Worm (Caenorhabditis elegans) whole organism, early embryonic: ENCODE measurements around the gene T19D12.6.

Source experiments
- B0310.2 ChIP-seq: sonication (generic microtip); optimal IDR thresholded peaks from 2 replicates; lab custom pipeline; 2016; ENCODE audit warnings: mild to moderate bottlenecking, missing genetic modification characterization, missing compliant biosample characterization
- F13C5.2 ChIP-seq: sonication (generic microtip); optimal IDR thresholded peaks from 2 replicates; lab custom pipeline; 2017; ENCODE audit warnings: mild to moderate bottlenecking, missing genetic modification characterization, inconsistent platforms, missing compliant biosample characterization
- aly-1 ChIP-seq: sonication (generic microtip); optimal IDR thresholded peaks from 2 replicates; lab custom pipeline; 2016; ENCODE audit warnings: missing genetic modification characterization, missing compliant biosample characterization
- ama-1 ChIP-seq: fragments of 150-350 bp; optimal IDR thresholded peaks from 2 replicates; lab custom pipeline; 2014
- ceh-36 ChIP-seq: sonication (generic microtip); optimal IDR thresholded peaks from 2 replicates; lab custom pipeline; 2016; ENCODE audit warnings: missing genetic modification characterization, inconsistent platforms, missing compliant biosample characterization
- ets-7 ChIP-seq: sonication (generic microtip); optimal IDR thresholded peaks from 2 replicates; lab custom pipeline; 2016; ENCODE audit warnings: missing genotype, missing genetic modification characterization, missing compliant biosample characterization
- flt-1 ChIP-seq: fragments of 200-800 bp; sonication (Bioruptor generic); IDR thresholded peaks from 2 replicates; pipeline ENCODE4 v1.3.6; 2022; ENCODE audit warnings: missing genetic modification characterization, missing compliant biosample characterization
- hmbx-1 ChIP-seq: sonication (generic microtip); optimal IDR thresholded peaks from 2 replicates; lab custom pipeline; 2016; ENCODE audit warnings: mild to moderate bottlenecking, missing genetic modification characterization, missing compliant biosample characterization
- hmg-4 ChIP-seq: fragments of 200-800 bp; sonication (Bioruptor generic); optimal IDR thresholded peaks from 2 replicates; lab custom pipeline; 2018; ENCODE audit warnings: mild to moderate bottlenecking, missing genetic modification characterization, missing compliant biosample characterization
- pes-1 ChIP-seq: fragments of 200-800 bp; sonication (Bioruptor generic); IDR thresholded peaks from 2 replicates; pipeline ENCODE4 v1.3.6; 2022; ENCODE audit warnings: missing genetic modification reagents, missing genetic modification characterization, missing compliant biosample characterization
- scrt-1 ChIP-seq: fragments of 200-800 bp; sonication (Bioruptor generic); IDR thresholded peaks from 2 replicates; pipeline ENCODE4 v1.3.6; 2022; ENCODE audit warnings: missing genetic modification characterization, missing compliant biosample characterization
- tbx-11 ChIP-seq: fragments of 200-800 bp; sonication (Bioruptor generic); IDR thresholded peaks from 2 replicates; pipeline ENCODE4 v1.3.6; 2022; ENCODE audit warnings: missing genetic modification characterization, missing compliant biosample characterization
- tbx-37 ChIP-seq: fragments of 200-800 bp; sonication (Bioruptor generic); conservative IDR thresholded peaks from 2 replicates; pipeline ENCODE4 v1.3.6; 2022; ENCODE audit warnings: missing genetic modification reagents, missing genetic modification characterization, missing compliant biosample characterization
- tra-4 ChIP-seq: sonication (generic microtip); optimal IDR thresholded peaks from 2 replicates; lab custom pipeline; 2017; ENCODE audit warnings: missing genetic modification characterization, missing compliant biosample characterization

DNA sequence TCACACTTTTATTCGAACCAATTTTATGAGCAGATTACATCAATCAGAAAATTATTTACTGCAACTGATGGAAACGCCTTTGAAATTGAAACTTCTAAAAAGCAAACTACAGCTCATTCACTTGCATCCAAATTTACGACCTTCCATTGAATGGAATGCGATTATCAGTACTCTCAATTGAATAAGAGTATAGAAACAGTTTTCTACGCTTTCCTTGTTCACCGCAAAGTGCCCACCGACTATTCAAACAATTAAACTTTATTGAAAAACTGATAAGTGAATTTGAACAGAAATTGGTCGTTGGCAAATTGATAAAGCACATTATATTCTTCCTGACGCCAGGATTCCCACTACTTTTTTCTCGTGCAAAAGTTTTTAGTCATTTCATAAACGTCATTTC is 23.0 kb upstream of the T19D12.6 start:
- no peak for TF ChIP-seq ama-1 (lab: Kevin White, UChicago)
- no peak for TF ChIP-seq tra-4 (tag; lab: Kevin White, UChicago)
- no peak for TF ChIP-seq flt-1 (GFP tag; lab: Robert Waterston, UW)
- no peak for TF ChIP-seq hmg-4 (GFP tag; lab: Kevin White, UChicago)
- no peak for TF ChIP-seq tbx-37 (GFP tag; lab: Robert Waterston, UW)
- no peak for TF ChIP-seq B0310.2 (tag; lab: Kevin White, UChicago)
- TF ChIP-seq F13C5.2 (tag; lab: Kevin White, UChicago): no peak
- TF ChIP-seq aly-1 (tag; lab: Kevin White, UChicago): no peak
- no peak for TF ChIP-seq ets-7 (tag; lab: Kevin White, UChicago)
- no peak for TF ChIP-seq hmbx-1 (tag; lab: Kevin White, UChicago)
- TF ChIP-seq scrt-1 (GFP tag; lab: Robert Waterston, UW): no peak
- TF ChIP-seq pes-1 (GFP tag; lab: Robert Waterston, UW): no peak
- TF ChIP-seq tbx-11 (GFP tag; lab: Robert Waterston, UW): no peak
- no peak for TF ChIP-seq ceh-36 (tag; lab: Kevin White, UChicago)
